Fruit fly (Drosophila melanogaster): ENCODE results near the gene CG15812.

Gene CG15812

dm6 chr3L:3179474-3179873 is 19.7 kb downstream of the CG15812 start (continued):
- TF ChIP-seq Usf (GFP tag; optimal IDR thresholded peaks at IDR 0.05) = peak; percentile 45
- TF ChIP-seq Myb (GFP tag; optimal IDR thresholded peaks at IDR 0.05) = peak; percentile 48
- peak; percentile 93 for TF ChIP-seq CG14441 (GFP tag; IDR thresholded peaks at IDR 0.05)
- no peak for TF ChIP-seq z (GFP tag; IDR thresholded peaks at IDR 0.05)
- no peak for TF ChIP-seq mld (GFP tag; IDR thresholded peaks at IDR 0.05; ENCODE audit: partially characterized antibody)
- TF ChIP-seq Eip74EF (GFP tag; optimal IDR thresholded peaks at IDR 0.05) = no peak
- TF ChIP-seq salm (tag; optimal IDR thresholded peaks at IDR 0.05) = no peak
- TF ChIP-seq unc-4 (GFP tag; IDR thresholded peaks at IDR 0.05; ENCODE audit: partially characterized antibody) = no peak
- TF ChIP-seq stwl (tag; optimal IDR thresholded peaks at IDR 0.05) = no peak
- TF ChIP-seq Asciz (GFP tag; optimal IDR thresholded peaks at IDR 0.05) = no peak
- no peak for TF ChIP-seq gfzf (GFP tag; optimal IDR thresholded peaks at IDR 0.05)
- TF ChIP-seq hbn (GFP tag; IDR thresholded peaks at IDR 0.05; ENCODE audit: partially characterized antibody) = no peak
- peak; percentile 76 for TF ChIP-seq CG18764 (GFP tag; optimal IDR thresholded peaks at IDR 0.05)
- peak; percentile 85 for TF ChIP-seq ind (GFP tag; optimal IDR thresholded peaks at IDR 0.05)
- peak; percentile 74 for TF ChIP-seq zfh2 (GFP tag; optimal IDR thresholded peaks at IDR 0.05)
- TF ChIP-seq Max (GFP tag; optimal IDR thresholded peaks at IDR 0.05) = peak; percentile 85
- TF ChIP-seq B-H1 (GFP tag; IDR thresholded peaks at IDR 0.05) = peak; percentile 90
- TF ChIP-seq CG13624 (GFP tag; optimal IDR thresholded peaks at IDR 0.05) = peak; percentile 78
- peak; percentile 85 for TF ChIP-seq Xbp1 (GFP tag; optimal IDR thresholded peaks at IDR 0.05)
- TF ChIP-seq btn (GFP tag; optimal IDR thresholded peaks at IDR 0.05) = peak; percentile 66
- peak; percentile 53; the same call in 1 of the 2 replicates for TF ChIP-seq sens-2 (GFP tag; IDR thresholded peaks at IDR 0.05)
- TF ChIP-seq hb (GFP tag; IDR thresholded peaks at IDR 0.05; ENCODE audit: partially characterized antibody) = no peak
- TF ChIP-seq CG13287 (GFP tag; IDR thresholded peaks at IDR 0.05; ENCODE audit: partially characterized antibody) = no peak
- no peak for TF ChIP-seq tll (GFP tag; optimal IDR thresholded peaks at IDR 0.05)
- TF ChIP-seq CrebB (tag; optimal IDR thresholded peaks at IDR 0.05) = peak; percentile 70
- peak; percentile 85 for TF ChIP-seq gce (GFP tag; IDR thresholded peaks at IDR 0.05)
- TF ChIP-seq Bdp1 (GFP tag; optimal IDR thresholded peaks at IDR 0.05) = peak; percentile 53
- peak; percentile 82 for TF ChIP-seq CG31224 (GFP tag; IDR thresholded peaks at IDR 0.05)
- peak; percentile 79 for TF ChIP-seq disco-r (GFP tag; optimal IDR thresholded peaks at IDR 0.05)
- TF ChIP-seq CG3838 (GFP tag; optimal IDR thresholded peaks at IDR 0.05) = peak; percentile 4
- no peak for TF ChIP-seq sima (GFP tag; optimal IDR thresholded peaks at IDR 0.05)
- TF ChIP-seq CG6791 (GFP tag; IDR thresholded peaks at IDR 0.05; ENCODE audit: partially characterized antibody) = no peak
- peak; percentile 75; the same call in 1 of the 2 replicates for TF ChIP-seq GATAe (GFP tag; conservative IDR thresholded peaks at IDR 0.05)
- TF ChIP-seq Sry-β (GFP tag; optimal IDR thresholded peaks at IDR 0.05) = no peak
- peak; percentile 45 for TF ChIP-seq cato (GFP tag; optimal IDR thresholded peaks at IDR 0.05; ENCODE audit: borderline replicate concordance)
- peak; percentile 82 for TF ChIP-seq CG6854 (GFP tag; optimal IDR thresholded peaks at IDR 0.05)
- peak; percentile 52 for TF ChIP-seq nerfin-1 (tag; optimal IDR thresholded peaks at IDR 0.05)
- TF ChIP-seq Six4 (GFP tag; optimal IDR thresholded peaks at IDR 0.05) = peak; percentile 82
- peak; percentile 51 for TF ChIP-seq CG7928 (GFP tag; optimal IDR thresholded peaks at IDR 0.05)
- TF ChIP-seq CG15479 (GFP tag; optimal IDR thresholded peaks at IDR 0.05) = no peak
- TF ChIP-seq Hey (tag; optimal IDR thresholded peaks at IDR 0.05) = no peak
- no peak for TF ChIP-seq Neu2 (GFP tag; optimal IDR thresholded peaks at IDR 0.05; ENCODE audit: borderline replicate concordance)
- TF ChIP-seq CG11560 (tag; IDR thresholded peaks at IDR 0.05) = peak; percentile 70; the same call in 2 of the 3 replicates
- TF ChIP-seq nerfin-2 (GFP tag; IDR thresholded peaks at IDR 0.05; ENCODE audit: partially characterized antibody) = no peak
- TF ChIP-seq Rfx (GFP tag; IDR thresholded peaks at IDR 0.05) = peak; percentile 94
- TF ChIP-seq ab (GFP tag; optimal IDR thresholded peaks at IDR 0.05) = peak; percentile 46
- TF ChIP-seq row (GFP tag; IDR thresholded peaks at IDR 0.05) = peak; percentile 95
- TF ChIP-seq ara (GFP tag; IDR thresholded peaks at IDR 0.05) = peak; percentile 89
- TF ChIP-seq CG14667 (GFP tag; IDR thresholded peaks at IDR 0.05) = peak; percentile 75
- peak; percentile 88 for TF ChIP-seq bcd (GFP tag; optimal IDR thresholded peaks at IDR 0.05)
